Fruit fly (Drosophila melanogaster) whole organism, embryonic: ENCODE data around the gene Cyp310a1.

Source experiments
- Asciz ChIP-seq: fragments of 200-800 bp; sonication (Bioruptor generic); optimal IDR thresholded peaks from 2 replicates; lab custom pipeline; 2017; ENCODE audit warnings: missing biosample characterization, mild to moderate bottlenecking, missing genetic modification characterization, missing genetic modification reagents
- Atf6 ChIP-seq: fragments of 200-800 bp; sonication (Bioruptor generic); IDR thresholded peaks from 2 replicates; pipeline ENCODE4 v1.3.6; 2022; ENCODE audit warnings: missing biosample characterization, missing genetic modification characterization
- Bdp1 ChIP-seq: fragments of 200-800 bp; sonication (Bioruptor generic); optimal IDR thresholded peaks from 3 replicates; lab custom pipeline; 2016; ENCODE audit warnings: missing biosample characterization, missing genetic modification characterization
- CG10321 ChIP-seq: fragments of 200-800 bp; sonication (Bioruptor generic); IDR thresholded peaks from 2 replicates; pipeline ENCODE4 v1.3.6; 2022; ENCODE audit warnings: missing biosample characterization, missing genetic modification characterization
- CG12236 ChIP-seq: fragments of 200-800 bp; sonication (Bioruptor generic); optimal IDR thresholded peaks from 2 replicates; lab custom pipeline; 2016; ENCODE audit warnings: missing biosample characterization, missing genetic modification characterization
- CG13287 ChIP-seq: fragments of 200-800 bp; sonication (Bioruptor generic); IDR thresholded peaks from 2 replicates; pipeline ENCODE4 v1.3.6; 2022; ENCODE audit warnings: missing biosample characterization, missing genetic modification characterization; ENCODE audit not compliant: partially characterized antibody
- CG14050 ChIP-seq: fragments of 200-800 bp; sonication (Bioruptor generic); IDR thresholded peaks from 3 replicates; pipeline ENCODE4 v1.3.6; 2022; ENCODE audit warnings: missing biosample characterization, missing genetic modification characterization
- CG14667 ChIP-seq: fragments of 200-800 bp; sonication (Bioruptor generic); IDR thresholded peaks from 2 replicates; pipeline ENCODE4 v1.3.6; 2022; ENCODE audit warnings: missing biosample characterization, missing genetic modification characterization
- CG15479 ChIP-seq: fragments of 200-800 bp; sonication (Bioruptor generic); optimal IDR thresholded peaks from 3 replicates; lab custom pipeline; 2019; ENCODE audit warnings: missing biosample characterization, mild to moderate bottlenecking, missing genetic modification characterization, moderate library complexity
- CG15514 ChIP-seq: fragments of 200-800 bp; sonication (Bioruptor generic); optimal IDR thresholded peaks from 3 replicates; lab custom pipeline; 2017; ENCODE audit warnings: missing biosample characterization, missing genetic modification characterization, mild to moderate bottlenecking, moderate library complexity, missing genetic modification reagents
- CG17912 ChIP-seq: fragments of 200-800 bp; sonication (Bioruptor generic); optimal IDR thresholded peaks from 2 replicates; lab custom pipeline; 2018; ENCODE audit warnings: missing biosample characterization, mild to moderate bottlenecking, missing genetic modification characterization
- CG2875 ChIP-seq: fragments of 200-800 bp; sonication (Bioruptor generic); optimal IDR thresholded peaks from 2 replicates; lab custom pipeline; 2017; ENCODE audit warnings: missing biosample characterization, mild to moderate bottlenecking, missing genetic modification characterization, missing genetic modification reagents
- CG31365 ChIP-seq: fragments of 200-800 bp; sonication (Bioruptor generic); optimal IDR thresholded peaks from 2 replicates; lab custom pipeline; 2018; ENCODE audit warnings: missing biosample characterization, mild to moderate bottlenecking, missing genetic modification characterization
- CG31388 ChIP-seq: fragments of 200-800 bp; sonication (Bioruptor generic); optimal IDR thresholded peaks from 2 replicates; lab custom pipeline; 2016; ENCODE audit warnings: missing biosample characterization, missing genetic modification characterization
- CG3281 ChIP-seq: fragments of 200-800 bp; sonication (Bioruptor generic); optimal IDR thresholded peaks from 3 replicates; lab custom pipeline; 2017; ENCODE audit warnings: missing biosample characterization, mild to moderate bottlenecking, missing genetic modification characterization
- CG5953 ChIP-seq: fragments of 200-800 bp; sonication (Bioruptor generic); IDR thresholded peaks from 2 replicates; pipeline ENCODE4 v1.3.6; 2022; ENCODE audit warnings: missing biosample characterization, missing genetic modification characterization
- CG6689 ChIP-seq: fragments of 200-800 bp; sonication (Bioruptor generic); IDR thresholded peaks from 2 replicates; pipeline ENCODE4 v1.3.6; 2022; ENCODE audit warnings: missing biosample characterization, missing genetic modification characterization
- CG7987 ChIP-seq: fragments of 200-800 bp; sonication (Bioruptor generic); optimal IDR thresholded peaks from 2 replicates; lab custom pipeline; 2018; ENCODE audit warnings: missing biosample characterization, mild to moderate bottlenecking, missing genetic modification characterization, moderate library complexity
- CG8089 ChIP-seq: fragments of 200-800 bp; sonication (Bioruptor generic); optimal IDR thresholded peaks from 3 replicates; lab custom pipeline; 2016; ENCODE audit warnings: missing biosample characterization, missing genetic modification characterization
- CG8765 ChIP-seq: fragments of 200-800 bp; sonication (Bioruptor generic); IDR thresholded peaks from 2 replicates; pipeline ENCODE4 v1.3.6; 2022; ENCODE audit warnings: missing biosample characterization, missing genetic modification characterization
- CG9727 ChIP-seq: fragments of 200-800 bp; sonication (Bioruptor generic); optimal IDR thresholded peaks from 3 replicates; lab custom pipeline; 2017; ENCODE audit warnings: missing biosample characterization, mild to moderate bottlenecking, missing genetic modification characterization
- CTCF ChIP-seq: fragments of 200-800 bp; sonication (Bioruptor generic); optimal IDR thresholded peaks from 2 replicates; lab custom pipeline; 2017; ENCODE audit warnings: missing biosample characterization, mild to moderate bottlenecking, missing genetic modification characterization, moderate library complexity
- CoRest ChIP-seq: fragments of 200-800 bp; sonication (Bioruptor generic); optimal IDR thresholded peaks from 3 replicates; lab custom pipeline; 2018; ENCODE audit warnings: missing biosample characterization, mild to moderate bottlenecking, missing genetic modification characterization, moderate library complexity
- Deaf1 ChIP-seq: fragments of 200-800 bp; optimal IDR thresholded peaks from 3 replicates; lab custom pipeline; 2019; ENCODE audit warnings: missing biosample characterization, mild to moderate bottlenecking, missing genetic modification characterization, moderate library complexity
- Dref ChIP-seq: fragments of 200-800 bp; sonication (Bioruptor generic); IDR thresholded peaks from 2 replicates; pipeline ENCODE4 v1.3.6; 2022; ENCODE audit warnings: missing biosample characterization, missing genetic modification characterization
- Elba2 ChIP-seq: fragments of 200-800 bp; sonication (Bioruptor generic); optimal IDR thresholded peaks from 3 replicates; lab custom pipeline; 2016; ENCODE audit warnings: missing biosample characterization, missing genetic modification characterization
- Ets65A ChIP-seq: fragments of 200-800 bp; sonication (Bioruptor generic); peaks from one replicate; lab custom pipeline; 2016; ENCODE audit warnings: missing biosample characterization, missing genetic modification characterization
- HmgD ChIP-seq: fragments of 200-800 bp; sonication (Bioruptor generic); optimal IDR thresholded peaks from 3 replicates; lab custom pipeline; 2016; ENCODE audit warnings: missing biosample characterization, missing genetic modification characterization
- MTF-1 ChIP-seq: fragments of 200-800 bp; sonication (Bioruptor generic); optimal IDR thresholded peaks from 2 replicates; lab custom pipeline; 2018; ENCODE audit warnings: missing biosample characterization, mild to moderate bottlenecking, missing genetic modification characterization, borderline replicate concordance
- Max ChIP-seq: fragments of 200-800 bp; sonication (Bioruptor generic); optimal IDR thresholded peaks from 2 replicates; lab custom pipeline; 2016; ENCODE audit warnings: missing biosample characterization, mild to moderate bottlenecking, missing genetic modification characterization
- Mes4 ChIP-seq: fragments of 200-800 bp; sonication (Bioruptor generic); optimal IDR thresholded peaks from 2 replicates; lab custom pipeline; 2016; ENCODE audit warnings: missing biosample characterization, missing genetic modification characterization
- NfI ChIP-seq: fragments of 200-800 bp; sonication (Bioruptor generic); optimal IDR thresholded peaks from 3 replicates; lab custom pipeline; 2018; ENCODE audit warnings: missing biosample characterization, mild to moderate bottlenecking, missing genetic modification characterization, moderate library complexity
- Spps ChIP-seq: fragments of 200-800 bp; sonication (Bioruptor generic); optimal IDR thresholded peaks from 2 replicates; lab custom pipeline; 2018; ENCODE audit warnings: missing biosample characterization, mild to moderate bottlenecking, missing genetic modification characterization
- Sry-β ChIP-seq: fragments of 200-800 bp; sonication (Bioruptor generic); optimal IDR thresholded peaks from 2 replicates; lab custom pipeline; 2018; ENCODE audit warnings: missing biosample characterization, mild to moderate bottlenecking, missing genetic modification characterization, moderate library complexity
- Trl ChIP-seq, 3 experiments: fragments of >200 bp in 2 of 3; fragments of 200-800 bp in 1 of 3; sonication (Bioruptor generic) in 1 of 3; optimal IDR thresholded peaks; 2 replicates in 1 of 3; 3 replicates in 2 of 3; lab custom pipeline; 2016 to 2017; ENCODE audit warnings: missing biosample characterization in 1 of 3, missing genetic modification characterization in 1 of 3
- YL-1 ChIP-seq: fragments of 200-800 bp; sonication (Bioruptor generic); optimal IDR thresholded peaks from 3 replicates; lab custom pipeline; 2017; ENCODE audit warnings: missing biosample characterization, mild to moderate bottlenecking, missing genetic modification characterization
- ac ChIP-seq: fragments of 200-800 bp; sonication (Bioruptor generic); optimal IDR thresholded peaks from 3 replicates; lab custom pipeline; 2017; ENCODE audit warnings: missing biosample characterization, mild to moderate bottlenecking, missing genetic modification characterization
- bsh ChIP-seq, 2 experiments: fragments of 200-800 bp; sonication (Bioruptor generic); optimal IDR thresholded peaks; 2 replicates each; lab custom pipeline; 2017 to 2018; ENCODE audit warnings: mild to moderate bottlenecking in 2 of 2, missing biosample characterization in 2 of 2, missing genetic modification characterization in 2 of 2, moderate library complexity in 1 of 2
- chinmo ChIP-seq: fragments of 200-800 bp; sonication (Bioruptor generic); IDR thresholded peaks from 4 replicates; pipeline ENCODE4 v1.3.6; 2022; ENCODE audit warnings: missing biosample characterization, missing genetic modification characterization; ENCODE audit not compliant: partially characterized antibody
- ci ChIP-seq: fragments of 200-800 bp; sonication (Bioruptor generic); IDR thresholded peaks from 3 replicates; pipeline ENCODE4 v1.3.6; 2022; ENCODE audit warnings: missing biosample characterization, missing genetic modification characterization
- crol ChIP-seq: fragments of 200-800 bp; sonication (Bioruptor generic); IDR thresholded peaks from 2 replicates; pipeline ENCODE4 v1.3.6; 2022; ENCODE audit warnings: missing biosample characterization, missing genetic modification characterization
- dpn ChIP-seq, 2 experiments: fragments of 200-800 bp; sonication (Bioruptor generic); optimal IDR thresholded peaks; 3 replicates each; lab custom pipeline; 2016; ENCODE audit warnings: missing biosample characterization in 2 of 2, missing genetic modification characterization in 2 of 2
- fru ChIP-seq: fragments of >200 bp; optimal IDR thresholded peaks from 2 replicates; lab custom pipeline; 2017
- gcm ChIP-seq: fragments of 200-800 bp; sonication (Bioruptor generic); optimal IDR thresholded peaks from 2 replicates; lab custom pipeline; 2019; ENCODE audit warnings: missing biosample characterization, mild to moderate bottlenecking, missing genetic modification characterization, moderate library complexity
- hb ChIP-seq: fragments of 200-800 bp; sonication (Bioruptor generic); IDR thresholded peaks from 3 replicates; pipeline ENCODE4 v1.3.6; 2022; ENCODE audit warnings: missing biosample characterization, missing genetic modification characterization; ENCODE audit not compliant: partially characterized antibody
- luna ChIP-seq: fragments of 200-800 bp; sonication (Bioruptor generic); optimal IDR thresholded peaks from 2 replicates; lab custom pipeline; 2016; ENCODE audit warnings: missing biosample characterization, missing genetic modification characterization
- pnt ChIP-seq: fragments of 200-800 bp; sonication (Bioruptor generic); optimal IDR thresholded peaks from 3 replicates; lab custom pipeline; 2016; ENCODE audit warnings: missing biosample characterization, missing genetic modification characterization
- scrt ChIP-seq: fragments of 200-800 bp; sonication (Bioruptor generic); optimal IDR thresholded peaks from 2 replicates; lab custom pipeline; 2018; ENCODE audit warnings: missing biosample characterization, mild to moderate bottlenecking, missing genetic modification characterization, moderate library complexity
- sens ChIP-seq: fragments of 200-800 bp; sonication (Bioruptor generic); peaks from one replicate; lab custom pipeline; 2016; ENCODE audit warnings: missing biosample characterization, missing genetic modification characterization
- sim ChIP-seq: fragments of 200-800 bp; sonication (Bioruptor generic); IDR thresholded peaks from 2 replicates; pipeline ENCODE4 v1.3.6; 2022; ENCODE audit warnings: missing biosample characterization, missing genetic modification characterization
- vnd ChIP-seq: fragments of 200-800 bp; sonication (Bioruptor generic); IDR thresholded peaks from 3 replicates; pipeline ENCODE4 v1.3.6; 2022; ENCODE audit warnings: missing biosample characterization, missing genetic modification characterization; ENCODE audit not compliant: partially characterized antibody
- vvl ChIP-seq: fragments of 200-800 bp; sonication (Bioruptor generic); IDR thresholded peaks from 2 replicates; pipeline ENCODE4 v1.3.6; 2022; ENCODE audit warnings: missing biosample characterization, missing genetic modification characterization

Gene Cyp310a1

dm6 chr2L:18629144-18629543 lies 23.7 kb downstream of the Cyp310a1 start (continued):
- TF ChIP-seq CoRest (tag; lab: Kevin White, UChicago) = no peak
- peak; percentile 94 for TF ChIP-seq crol
- TF ChIP-seq CG8765 (GFP tag; lab: Robert Waterston, UW) = no peak
- no peak for TF ChIP-seq CTCF (GFP tag; lab: Kevin White, UChicago)
- no peak for TF ChIP-seq Asciz (GFP tag; lab: Kevin White, UChicago)
- no peak for TF ChIP-seq Mes4 (GFP tag; lab: Kevin White, UChicago)
- no peak for TF ChIP-seq HmgD (GFP tag; lab: Kevin White, UChicago)
- TF ChIP-seq CG15514 (GFP tag; lab: Kevin White, UChicago) = no peak
- TF ChIP-seq CG9727 (GFP tag; lab: Kevin White, UChicago) = no peak
- TF ChIP-seq Deaf1 (tag; lab: Kevin White, UChicago) = no peak
- no peak for TF ChIP-seq CG6689 (GFP tag; lab: Robert Waterston, UW)
- TF ChIP-seq Sry-β (GFP tag; lab: Kevin White, UChicago) = no peak
- TF ChIP-seq CG3281 (GFP tag; lab: Kevin White, UChicago) = no peak
- TF ChIP-seq Atf6 = no peak
- TF ChIP-seq CG14050 (GFP tag; lab: Robert Waterston, UW) = no peak
- TF ChIP-seq scrt (GFP tag; lab: Kevin White, UChicago) = no peak
- peak; percentile 73 for TF ChIP-seq CG10321 (GFP tag; lab: Robert Waterston, UW)
- TF ChIP-seq ci (GFP tag; lab: Robert Waterston, UW) = 0 out of 3 replicates have a peak, but pooled peaks have one; percentile 21
- TF ChIP-seq Ets65A (GFP tag; lab: Kevin White, UChicago) = no peak
- no peak for TF ChIP-seq CG17912 (GFP tag; lab: Kevin White, UChicago)
- TF ChIP-seq Bdp1 = no peak
- TF ChIP-seq Elba2 (GFP tag; lab: Kevin White, UChicago) = no peak
- no peak for TF ChIP-seq hb (GFP tag; lab: Robert Waterston, UW)
- TF ChIP-seq CG8089 = no peak
- no peak for TF ChIP-seq dpn (GFP tag; optimal IDR thresholded peaks at IDR 0.05; lab: Kevin White, UChicago)
- peak; percentile 30; the same call in 1 of the 2 replicates for TF ChIP-seq CG5953 (GFP tag; lab: Robert Waterston, UW)
- TF ChIP-seq CG7987 = peak; percentile 49
- no peak for TF ChIP-seq NfI (GFP tag; lab: Kevin White, UChicago)
- TF ChIP-seq Dref (GFP tag; lab: Robert Waterston, UW) = no peak
- peak; percentile 74 for TF ChIP-seq vvl (GFP tag; lab: Robert Waterston, UW)
- no peak for TF ChIP-seq YL-1 (GFP tag; lab: Kevin White, UChicago)
- TF ChIP-seq Trl (optimal IDR thresholded peaks at IDR 0.05; lab: Kevin White, UChicago) = peak; percentile 46 to 51
- no peak for TF ChIP-seq Trl (GFP tag; optimal IDR thresholded peaks at IDR 0.05; lab: Kevin White, UChicago)
- TF ChIP-seq Max (GFP tag; lab: Kevin White, UChicago) = no peak
- TF ChIP-seq sim = no peak
- no peak for TF ChIP-seq CG12236
- TF ChIP-seq vnd (GFP tag; lab: Robert Waterston, UW) = no peak
- TF ChIP-seq bsh (GFP tag; optimal IDR thresholded peaks at IDR 0.05; lab: Kevin White, UChicago) = no peak
- peak; percentile 55 for TF ChIP-seq sens (GFP tag; lab: Kevin White, UChicago)
- no peak for TF ChIP-seq ac (GFP tag; lab: Kevin White, UChicago)
- peak; percentile 96 for TF ChIP-seq CG15479 (GFP tag; lab: Kevin White, UChicago)
- no peak for TF ChIP-seq luna (GFP tag; lab: Kevin White, UChicago)
- 0 out of 2 replicates have a peak, but pooled peaks have one; percentile 14 for TF ChIP-seq CG13287 (GFP tag; lab: Robert Waterston, UW)
- no peak for TF ChIP-seq CG14667 (GFP tag; lab: Robert Waterston, UW)
- peak; percentile 34 for TF ChIP-seq gcm (GFP tag; lab: Kevin White, UChicago)
- TF ChIP-seq MTF-1 (GFP tag; lab: Kevin White, UChicago) = no peak
- no peak for TF ChIP-seq CG31388 (GFP tag; lab: Kevin White, UChicago)
- TF ChIP-seq chinmo = 0 out of 4 replicates have a peak, but pooled peaks have one; percentile 59
- TF ChIP-seq pnt = no peak
- no peak for TF ChIP-seq fru (lab: Kevin White, UChicago)
- TF ChIP-seq CG31365 (tag; lab: Kevin White, UChicago) = no peak
- TF ChIP-seq Spps = no peak
- TF ChIP-seq CG2875 (GFP tag; lab: Kevin White, UChicago) = no peak
